Fruit fly (Drosophila melanogaster): ENCODE results near the gene CG4592.

Gene CG4592

dm6 chr2L:9947738-9948519 lies 26.5 kb downstream of the CG4592 start (continued):
- TF ChIP-seq Bteb2 (GFP tag; optimal IDR thresholded peaks at IDR 0.05): no peak
- TF ChIP-seq Sin3A (optimal IDR thresholded peaks at IDR 0.05): no peak
- no peak; the same call in 1 of the 2 replicates for TF ChIP-seq CG13287 (GFP tag; IDR thresholded peaks at IDR 0.05; ENCODE audit: partially characterized antibody)
- TF ChIP-seq Dfd (GFP tag; optimal IDR thresholded peaks at IDR 0.05): no peak
- TF ChIP-seq br (optimal IDR thresholded peaks at IDR 0.05): no peak
- TF ChIP-seq CG6654 (GFP tag; optimal IDR thresholded peaks at IDR 0.05): no peak
- TF ChIP-seq Adf1 (GFP tag; IDR thresholded peaks at IDR 0.05): peak; percentile 15; the same call in 1 of the 2 replicates
- peak; percentile 30; the same call in 1 of the 2 replicates for TF ChIP-seq CG14441 (GFP tag; IDR thresholded peaks at IDR 0.05)
- no peak for TF ChIP-seq Stat92E (GFP tag; optimal IDR thresholded peaks at IDR 0.05)
- TF ChIP-seq en (GFP tag; optimal IDR thresholded peaks at IDR 0.05): no peak
- TF ChIP-seq CG17385 (GFP tag; optimal IDR thresholded peaks at IDR 0.05): no peak
- TF ChIP-seq Mrtf (GFP tag; IDR thresholded peaks at IDR 0.05): no peak
- no peak for TF ChIP-seq bowl (GFP tag; IDR thresholded peaks at IDR 0.05)
- TF ChIP-seq CG10274 (GFP tag; optimal IDR thresholded peaks at IDR 0.05): no peak
- peak; percentile 12 for TF ChIP-seq CG7556 (GFP tag; optimal IDR thresholded peaks at IDR 0.05)
- TF ChIP-seq nerfin-1 (tag; optimal IDR thresholded peaks at IDR 0.05): no peak
- TF ChIP-seq crp (GFP tag; optimal IDR thresholded peaks at IDR 0.05): no peak
- TF ChIP-seq CTCF (GFP tag; optimal IDR thresholded peaks at IDR 0.05): no peak
- TF ChIP-seq luna (GFP tag; optimal IDR thresholded peaks at IDR 0.05): no peak
- no peak for TF ChIP-seq tgo (GFP tag; IDR thresholded peaks at IDR 0.05)
- TF ChIP-seq CG17361 (GFP tag; IDR thresholded peaks at IDR 0.05): peak; percentile 22; the same call in 1 of the 3 replicates
- TF ChIP-seq aop (GFP tag; IDR thresholded peaks at IDR 0.05): no peak
- peak; percentile 4 for TF ChIP-seq nom (GFP tag; optimal IDR thresholded peaks at IDR 0.05)
- no peak for TF ChIP-seq psq (GFP tag; optimal IDR thresholded peaks at IDR 0.05)
- no peak for TF ChIP-seq Fer1 (GFP tag; optimal IDR thresholded peaks at IDR 0.05)
- TF ChIP-seq ttk (GFP tag; IDR thresholded peaks at IDR 0.05): no peak
- no peak for TF ChIP-seq bcd (GFP tag; optimal IDR thresholded peaks at IDR 0.05)
- no peak for TF ChIP-seq zfh2 (GFP tag; optimal IDR thresholded peaks at IDR 0.05)
- TF ChIP-seq CG18764 (GFP tag; optimal IDR thresholded peaks at IDR 0.05): no peak
- TF ChIP-seq CG2678 (tag; optimal IDR thresholded peaks at IDR 0.05): no peak
- peak; percentile 56 for TF ChIP-seq Med (GFP tag)
- no peak for TF ChIP-seq CG4424 (GFP tag; optimal IDR thresholded peaks at IDR 0.05)
- TF ChIP-seq Trl (optimal IDR thresholded peaks at IDR 0.05): no peak
- no peak for TF ChIP-seq Trl (GFP tag; optimal IDR thresholded peaks at IDR 0.05)
- TF ChIP-seq Nf-YB (GFP tag; optimal IDR thresholded peaks at IDR 0.05): no peak
- TF ChIP-seq CG15696 (tag; optimal IDR thresholded peaks at IDR 0.05): no peak
- TF ChIP-seq CG9609 (GFP tag; optimal IDR thresholded peaks at IDR 0.05): no peak
- no peak for TF ChIP-seq CG3407 (GFP tag; optimal IDR thresholded peaks at IDR 0.05)
- peak; percentile 81 for TF ChIP-seq mirr (GFP tag; optimal IDR thresholded peaks at IDR 0.05)
- TF ChIP-seq CrebB (tag; optimal IDR thresholded peaks at IDR 0.05): no peak
- TF ChIP-seq Bdp1 (GFP tag; optimal IDR thresholded peaks at IDR 0.05): no peak
- peak; percentile 8 for TF ChIP-seq CG18599 (GFP tag; optimal IDR thresholded peaks at IDR 0.05)
- no peak for TF ChIP-seq CG7987 (GFP tag; optimal IDR thresholded peaks at IDR 0.05)
- TF ChIP-seq chinmo (GFP tag; IDR thresholded peaks at IDR 0.05; ENCODE audit: partially characterized antibody): peak; percentile 84; the same call in 3 of the 4 replicates
- no peak for TF ChIP-seq dmrt11E (tag; optimal IDR thresholded peaks at IDR 0.05)
- no peak for TF ChIP-seq slp2 (GFP tag; optimal IDR thresholded peaks at IDR 0.05)
- TF ChIP-seq Dip2 (GFP tag; IDR thresholded peaks at IDR 0.05): no peak
- no peak for TF ChIP-seq CG13624 (GFP tag; optimal IDR thresholded peaks at IDR 0.05)
- TF ChIP-seq Gsc (GFP tag; IDR thresholded peaks at IDR 0.05): no peak
- no peak for TF ChIP-seq CG2875 (GFP tag; optimal IDR thresholded peaks at IDR 0.05)
- TF ChIP-seq CG13424 (tag; optimal IDR thresholded peaks at IDR 0.05): no peak
